Worm (Caenorhabditis elegans) whole organism, L2 larva: ENCODE measurements around the gene tax-4.

ENCODE experiments used
- aly-2 ChIP-seq: fragments of 150-350 bp; optimal IDR thresholded peaks from 2 replicates; lab custom pipeline; 2014; ENCODE audit warnings: missing biosample characterization, missing genetic modification characterization
- lin-39 ChIP-seq: fragments of 150-350 bp; optimal IDR thresholded peaks from 2 replicates; lab custom pipeline; 2014; ENCODE audit warnings: missing biosample characterization, missing genetic modification reagents, missing genetic modification characterization
- nhr-77 ChIP-seq: fragments of 150-350 bp; optimal IDR thresholded peaks from 2 replicates; lab custom pipeline; 2014; ENCODE audit warnings: missing biosample characterization, missing genetic modification characterization
- unc-39 ChIP-seq: fragments of 150-350 bp; optimal IDR thresholded peaks from 2 replicates; lab custom pipeline; 2014; ENCODE audit warnings: missing biosample characterization, missing genetic modification characterization
- unc-62 ChIP-seq: fragments of 150-350 bp; optimal IDR thresholded peaks from 2 replicates; lab custom pipeline; 2014; ENCODE audit warnings: missing biosample characterization, missing genetic modification reagents, missing genetic modification characterization
- zag-1 ChIP-seq: fragments of 150-350 bp; optimal IDR thresholded peaks from 2 replicates; lab custom pipeline; 2014; ENCODE audit warnings: missing biosample characterization, missing genetic modification characterization
- ztf-11 ChIP-seq: sonication (generic microtip); optimal IDR thresholded peaks from 2 replicates; lab custom pipeline; 2017; ENCODE audit warnings: missing biosample characterization, missing genetic modification characterization

DNA sequence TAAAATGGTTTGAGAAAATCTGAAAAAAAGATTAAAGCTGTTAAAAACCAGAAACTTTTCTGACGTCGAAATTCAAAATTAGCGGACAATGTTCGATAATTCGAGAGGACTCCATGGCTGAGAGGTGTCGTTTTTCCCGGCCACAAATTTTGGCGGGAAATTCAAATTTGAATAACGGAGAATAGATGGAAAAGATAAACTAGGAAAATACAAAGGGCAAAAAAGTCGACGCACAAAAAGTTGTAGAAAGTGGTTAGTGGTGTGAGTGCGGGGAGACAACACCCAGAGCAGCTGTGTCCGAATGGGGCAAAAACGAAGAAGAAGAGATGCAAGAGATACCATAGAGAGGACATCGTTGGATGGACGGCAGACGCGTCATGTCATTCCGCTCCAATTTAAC is 9.7 kb downstream of the tax-4 start, which contains the start of gene cls-3:
- TF ChIP-seq aly-2 (tag; lab: Kevin White, UChicago) (no peak), nhr-77 (tag; lab: Kevin White, UChicago) (no peak), unc-39 (tag; lab: Kevin White, UChicago) (no peak), unc-62 (GFP tag; lab: Kevin White, UChicago) (no peak), lin-39 (tag; lab: Kevin White, UChicago) (no peak), ztf-11 (tag; lab: Kevin White, UChicago) (no peak), zag-1 (tag; lab: Kevin White, UChicago) (peak; percentile 7)
